Worm (Caenorhabditis elegans) whole organism, mixed stage, embryonic: ENCODE data around the gene W03C9.8.

Source experiments
- cnd-1 ChIP-seq: fragments of 200-800 bp; sonication (Bioruptor generic); optimal IDR thresholded peaks from 2 replicates; lab custom pipeline; 2018; ENCODE audit warnings: mild to moderate bottlenecking, missing genetic modification characterization, missing compliant biosample characterization
- mep-1 ChIP-seq: fragments of 150-350 bp; optimal IDR thresholded peaks from 2 replicates; lab custom pipeline; 2017; ENCODE audit warnings: missing biosample characterization, missing genetic modification reagents, missing genetic modification characterization, inconsistent platforms
- nhr-12 ChIP-seq: fragments of 150-350 bp; optimal IDR thresholded peaks from 2 replicates; lab custom pipeline; 2014; ENCODE audit warnings: missing biosample characterization, missing genetic modification characterization
- unc-62 ChIP-seq: fragments of 150-350 bp; optimal IDR thresholded peaks from 2 replicates; lab custom pipeline; 2014; ENCODE audit warnings: missing biosample characterization, missing genetic modification reagents, missing genetic modification characterization

- TF ChIP-seq nhr-12 (tag; lab: Kevin White, UChicago) (no peak), mep-1 (tag; lab: Kevin White, UChicago) (no peak), unc-62 (GFP tag; lab: Kevin White, UChicago) (no peak), cnd-1 (tag; lab: Kevin White, UChicago) (no peak)
These were observed 4.4 kb downstream of the W03C9.8 start for ce11 chrII:11952963-11953362.
